Fruit fly (Drosophila melanogaster): Measurements from ENCODE around the gene CG32298.

dm6 chr3L:2424094-2424493, 33.3 kb upstream of the CG32298 start:
- TF ChIP-seq CG32121 (GFP tag; IDR thresholded peaks at IDR 0.05), result no peak
- TF ChIP-seq CG8159 (tag; optimal IDR thresholded peaks at IDR 0.05), result no peak
- TF ChIP-seq gl (tag; optimal IDR thresholded peaks at IDR 0.05), result no peak
- no peak for TF ChIP-seq CG13204 (GFP tag; optimal IDR thresholded peaks at IDR 0.05)
